Worm (Caenorhabditis elegans): ENCODE data around the gene srh-17.

Gene srh-17

ce11 chrV:14656970-14657369, 4.1 kb upstream of the srh-17 start:
- TF ChIP-seq ZK185.1 (tag; optimal IDR thresholded peaks at IDR 0.05; ENCODE audit: poor library complexity, severe bottlenecking) (no peak), lin-26 (GFP tag; IDR thresholded peaks at IDR 0.05) (peak; percentile 16; the same call in 1 of the 2 replicates)

- TF ChIP-seq B0035.1 (tag; optimal IDR thresholded peaks at IDR 0.05) (no peak), tbp1 (GFP tag; optimal IDR thresholded peaks at IDR 0.05) (no peak), sptf-2 (GFP tag; optimal IDR thresholded peaks at IDR 0.05) (no peak), lin-40 (tag; optimal IDR thresholded peaks at IDR 0.05) (no peak), lin-26 (GFP tag; IDR thresholded peaks at IDR 0.05) (no peak), attf-6 (GFP tag; IDR thresholded peaks at IDR 0.05) (no peak), madf-10 (tag; optimal IDR thresholded peaks at IDR 0.05) (no peak), ztf-25 (GFP tag; IDR thresholded peaks at IDR 0.05) (no peak), ceh-40 (GFP tag; IDR thresholded peaks at IDR 0.05) (no peak), efl-1 (GFP tag; optimal IDR thresholded peaks at IDR 0.05) (no peak), Y53G8AR.9 (GFP tag; conservative IDR thresholded peaks at IDR 0.05) (no peak)
Observed at ce11 chrV:14658131-14658530, 3.0 kb upstream of the srh-17 start, which contains the start of gene slc-25A29. slc-25A29 (minus strand) TSS chrV:14658175.

- TF ChIP-seq repo-1 (tag; optimal IDR thresholded peaks at IDR 0.05) (no peak), lin-35 (GFP tag; optimal IDR thresholded peaks at IDR 0.05) (no peak), rcor-1 (GFP tag; IDR thresholded peaks at IDR 0.05) (no peak), ceh-79 (tag; optimal IDR thresholded peaks at IDR 0.05) (no peak), attf-5 (GFP tag; optimal IDR thresholded peaks at IDR 0.05) (no peak), nhr-80 (tag; optimal IDR thresholded peaks at IDR 0.05) (no peak), snpc-3.4 (tag; optimal IDR thresholded peaks at IDR 0.05) (no peak), F33H1.4 (GFP tag; IDR thresholded peaks at IDR 0.05) (no peak), akir-1 (GFP tag; optimal IDR thresholded peaks at IDR 0.05) (no peak)
Observed at ce11 chrV:14659595-14659994, 1.5 kb upstream of the srh-17 start.

DNA sequence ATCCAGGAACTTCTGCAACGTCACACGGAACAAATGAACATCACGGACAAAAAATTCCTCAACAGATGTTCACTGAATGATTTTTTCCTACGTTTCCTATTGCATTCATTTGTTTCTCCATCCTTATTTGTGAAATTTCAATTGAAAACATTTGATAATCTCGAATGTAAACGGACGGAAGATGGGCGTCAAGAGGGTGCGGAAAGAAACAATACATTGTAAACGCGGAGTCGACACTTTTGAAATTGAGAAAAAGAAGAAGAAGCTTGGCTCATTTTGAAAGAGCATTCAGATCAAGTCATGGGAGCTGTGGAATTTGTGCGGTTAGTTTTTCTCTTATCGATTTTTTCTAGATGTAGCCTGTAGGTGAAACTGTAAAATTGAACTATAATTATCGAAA, 1.9 kb downstream of the srh-17 start, which contains the start of gene C47E8.9:
TSS of gene C47E8.9 (plus strand) at position 301 of the 400 bp plus-strand sequence.
- TF ChIP-seq F57C9.4 (tag; optimal IDR thresholded peaks at IDR 0.05) = no peak

DNA sequence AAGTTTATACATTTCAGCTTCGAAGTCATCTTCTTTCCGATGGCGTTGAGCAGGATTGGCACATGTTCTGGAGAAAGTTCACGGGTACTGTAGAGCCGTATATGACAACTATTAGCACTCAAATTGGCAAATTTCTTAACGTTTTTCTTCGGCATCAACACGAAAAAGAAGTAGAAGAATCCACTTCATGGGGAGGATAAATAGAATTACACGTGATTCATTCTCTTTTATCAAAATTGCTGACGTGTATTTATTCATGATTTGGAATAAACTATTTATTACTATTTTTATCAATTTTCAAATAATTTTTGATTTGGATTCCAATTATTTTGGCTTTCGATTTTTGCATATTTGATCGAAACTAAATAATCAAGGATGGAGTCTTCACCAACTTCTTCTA, 4.6 kb downstream of the srh-17 start, which contains the start of gene C47E8.1:
TSS of gene C47E8.1 (plus strand) at position 301 of the 400 bp plus-strand sequence.
- TF ChIP-seq egl-44 (GFP tag; IDR thresholded peaks at IDR 0.05) (no peak), F57A8.1 (GFP tag; optimal IDR thresholded peaks at IDR 0.05) (no peak), nhr-120 (GFP tag; IDR thresholded peaks at IDR 0.05) (no peak), aptf-2 (GFP tag; conservative IDR thresholded peaks at IDR 0.05) (no peak), repo-1 (tag; optimal IDR thresholded peaks at IDR 0.05) (no peak)

- no peak for TF ChIP-seq K12H6.12 (tag; optimal IDR thresholded peaks at IDR 0.05)
- no peak for TF ChIP-seq mcd-1 (GFP tag; IDR thresholded peaks at IDR 0.05)
- no peak for TF ChIP-seq athp-1 (tag; optimal IDR thresholded peaks at IDR 0.05)
- no peak for TF ChIP-seq F57A8.1 (GFP tag; optimal IDR thresholded peaks at IDR 0.05)
- TF ChIP-seq egl-18 (GFP tag; IDR thresholded peaks at IDR 0.05) = no peak
- TF ChIP-seq pha-4 (tag; optimal IDR thresholded peaks at IDR 0.05) = no peak
- no peak for TF ChIP-seq ztf-22 (GFP tag; optimal IDR thresholded peaks at IDR 0.05)
- TF ChIP-seq bed-1 (GFP tag; IDR thresholded peaks at IDR 0.05) = no peak
- no peak for TF ChIP-seq unc-130 (GFP tag; optimal IDR thresholded peaks at IDR 0.05)
- TF ChIP-seq hlh-12 (tag; optimal IDR thresholded peaks at IDR 0.05) = no peak
- no peak for TF ChIP-seq C17E4.6 (GFP tag; IDR thresholded peaks at IDR 0.05)
- no peak for TF ChIP-seq tlf-1 (GFP tag; optimal IDR thresholded peaks at IDR 0.05)
- no peak for TF ChIP-seq cebp-2 (GFP tag; IDR thresholded peaks at IDR 0.05)
Observed at ce11 chrV:14678298-14678697, 17.2 kb downstream of the srh-17 start.
